Worm (Caenorhabditis elegans): Measurements from ENCODE around the gene F40F12.3.
A peak's percentile ranks its signal among the peaks of the same experiment; 100 is the strongest.

Gene F40F12.3

ce11 chrIII:9912998-9913397 is 7.7 kb downstream of the F40F12.3 start (continued):
- TF ChIP-seq ces-1 (GFP tag; optimal IDR thresholded peaks at IDR 0.05) (no peak), lsy-2 (tag; optimal IDR thresholded peaks at IDR 0.05) (no peak), F10B5.3 (tag; optimal IDR thresholded peaks at IDR 0.05) (no peak), dmd-9 (GFP tag; IDR thresholded peaks at IDR 0.05) (no peak), daf-16 (GFP tag; optimal IDR thresholded peaks at IDR 0.05) (no peak), daf-16 (tag; optimal IDR thresholded peaks at IDR 0.05) (peak; percentile 48), ama-1 (optimal IDR thresholded peaks at IDR 0.05) (no peak), mxl-2 (GFP tag; conservative IDR thresholded peaks at IDR 0.05) (no peak), aly-2 (tag; optimal IDR thresholded peaks at IDR 0.05) (no peak), ceh-82 (tag; optimal IDR thresholded peaks at IDR 0.05) (no peak), D1046.2 (GFP tag; IDR thresholded peaks at IDR 0.05) (no peak), duxl-1 (tag; optimal IDR thresholded peaks at IDR 0.05; ENCODE audit: poor library complexity) (no peak), nhr-42 (GFP tag; IDR thresholded peaks at IDR 0.05) (no peak), lin-29 (GFP tag; IDR thresholded peaks at IDR 0.05) (no peak), php-3 (GFP tag; IDR thresholded peaks at IDR 0.05) (0 out of 2 replicates have a peak, but pooled peaks have one; percentile 55), saeg-2 (GFP tag; IDR thresholded peaks at IDR 0.05) (no peak), hif-1 (tag; optimal IDR thresholded peaks at IDR 0.05) (no peak), lin-39 (tag; optimal IDR thresholded peaks at IDR 0.05) (no peak), cey-2 (tag; optimal IDR thresholded peaks at IDR 0.05; ENCODE audit: borderline replicate concordance, insufficient read depth) (no peak)

DNA sequence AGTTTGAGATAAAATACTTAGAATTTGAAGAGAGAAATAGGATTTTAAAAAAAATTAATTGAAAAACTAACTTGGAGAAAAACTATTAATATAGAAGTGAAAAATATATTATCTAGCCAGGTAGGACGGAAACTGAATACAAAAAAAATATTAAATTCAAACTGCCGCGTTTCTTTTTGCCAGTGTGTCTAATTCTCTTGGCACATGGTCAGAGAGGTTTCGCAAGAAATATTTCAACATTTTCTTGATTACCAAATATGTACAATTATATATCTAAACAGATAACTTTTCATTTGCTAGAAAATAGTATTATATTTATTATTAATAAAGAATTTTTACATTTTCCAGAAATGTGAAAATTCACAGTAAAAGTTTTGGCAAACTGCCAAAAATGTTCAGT is 8.2 kb downstream of the F40F12.3 start:
- TF ChIP-seq dpl-1 (GFP tag; optimal IDR thresholded peaks at IDR 0.05) = peak; percentile 55
- peak; percentile 39 for TF ChIP-seq hlh-30 (tag; optimal IDR thresholded peaks at IDR 0.05; ENCODE audit: insufficient read depth)
- TF ChIP-seq lsy-2 (tag; optimal IDR thresholded peaks at IDR 0.05) = peak in 1 of 2 experiments; percentile 6
- no peak for TF ChIP-seq lin-29 (GFP tag; IDR thresholded peaks at IDR 0.05)
- TF ChIP-seq daf-16 (GFP tag; optimal IDR thresholded peaks at IDR 0.05) = no peak
- TF ChIP-seq daf-16 (tag; optimal IDR thresholded peaks at IDR 0.05) = peak; percentile 19

DNA sequence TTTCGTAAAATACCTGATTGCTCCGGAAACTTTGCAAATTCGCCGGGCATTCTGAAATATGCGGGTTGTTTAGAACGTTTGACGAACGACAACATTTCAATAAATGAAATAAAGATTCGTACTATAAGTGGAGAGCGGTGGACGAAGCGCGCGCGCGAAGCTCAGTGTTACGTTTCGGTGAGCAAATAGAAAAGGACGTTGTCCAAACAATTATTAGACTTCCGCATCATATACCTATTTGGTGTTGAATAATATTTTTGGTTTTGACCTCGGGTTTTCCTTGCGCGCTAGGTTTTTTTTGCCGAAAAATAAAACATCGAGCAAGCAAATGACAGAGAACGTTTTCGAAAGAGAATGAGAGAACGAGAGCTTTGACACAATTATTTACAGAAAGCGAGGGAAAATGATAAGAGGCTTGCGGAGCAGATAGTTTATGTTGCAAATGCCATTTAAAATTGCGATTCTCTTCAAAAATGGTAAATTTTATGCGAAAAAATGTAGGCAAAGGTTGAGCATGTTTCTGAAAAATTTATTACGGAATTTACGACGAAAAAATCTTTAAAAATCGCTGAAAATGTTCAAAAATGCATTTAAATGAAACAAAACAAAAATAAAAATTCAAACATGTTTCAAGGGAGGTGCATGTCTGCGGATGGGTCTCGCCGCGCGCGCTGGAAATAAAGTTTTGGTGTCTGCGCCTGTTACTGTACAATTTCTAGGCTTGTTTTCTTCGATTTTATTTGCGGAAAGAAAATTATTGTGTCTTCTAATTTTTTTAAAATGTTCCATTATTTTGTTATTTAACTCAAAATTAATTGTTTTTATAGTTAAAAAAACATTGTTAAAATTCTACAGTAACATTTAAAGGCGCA is 9.8 kb downstream of the F40F12.3 start, which contains the start of the genes cyld-1 and F40F12.9:
TSS of gene cyld-1 (minus strand) at position 51 of the 872 bp plus-strand sequence.
TSS of gene F40F12.9 (plus strand) at position 721 of the 872 bp plus-strand sequence.
- no peak for TF ChIP-seq arid-1 (GFP tag; conservative IDR thresholded peaks at IDR 0.05)
- no peak for TF ChIP-seq dmd-9 (GFP tag; IDR thresholded peaks at IDR 0.05)
- no peak for TF ChIP-seq cey-2 (tag; optimal IDR thresholded peaks at IDR 0.05; ENCODE audit: borderline replicate concordance, insufficient read depth)
- TF ChIP-seq dve-1 (tag; optimal IDR thresholded peaks at IDR 0.05; ENCODE audit: insufficient read depth) = peak; percentile 1
- TF ChIP-seq daf-19 (GFP tag; conservative IDR thresholded peaks at IDR 0.05) = no peak
- TF ChIP-seq daf-16 (GFP tag; optimal IDR thresholded peaks at IDR 0.05) = no peak
- peak; percentile 51 for TF ChIP-seq daf-16 (tag; optimal IDR thresholded peaks at IDR 0.05)
- no peak for TF ChIP-seq F26F4.8 (GFP tag; conservative IDR thresholded peaks at IDR 0.05)
- TF ChIP-seq lir-3 (tag; optimal IDR thresholded peaks at IDR 0.05) = no peak
- peak; percentile 48; the same call in 1 of the 2 replicates for TF ChIP-seq dmd-6 (GFP tag; IDR thresholded peaks at IDR 0.05)
- no peak for TF ChIP-seq pha-4 (GFP tag; IDR thresholded peaks at IDR 0.05)
- TF ChIP-seq pha-4 (tag; optimal IDR thresholded peaks at IDR 0.05) = peak; percentile 62
- peak; percentile 54 for TF ChIP-seq pqm-1 (tag; optimal IDR thresholded peaks at IDR 0.05)
- no peak for TF ChIP-seq hif-1 (tag; optimal IDR thresholded peaks at IDR 0.05)
- peak; percentile 15 for TF ChIP-seq nhr-77 (tag; optimal IDR thresholded peaks at IDR 0.05)
- no peak for TF ChIP-seq spr-3 (GFP tag; optimal IDR thresholded peaks at IDR 0.05)
- peak; percentile 9 for TF ChIP-seq hlh-11 (tag; optimal IDR thresholded peaks at IDR 0.05)
- TF ChIP-seq unc-62 (GFP tag; optimal IDR thresholded peaks at IDR 0.05 in 1 of 2) = no peak
- TF ChIP-seq unc-62 (tag; optimal IDR thresholded peaks at IDR 0.05) = no peak
- TF ChIP-seq aha-1 (tag) = no peak
- no peak for TF ChIP-seq ctbp-1 (GFP tag; IDR thresholded peaks at IDR 0.05)
